Fruit fly (Drosophila melanogaster) whole organism, embryonic: ENCODE data around the gene CG12439.
A peak's percentile ranks its signal among the peaks of the same experiment; 100 is the strongest.

Experiments
- Adf1 ChIP-seq: fragments of 200-800 bp; sonication (Bioruptor generic); IDR thresholded peaks from 2 replicates; pipeline ENCODE4 v1.3.6; 2022; ENCODE audit warnings: missing biosample characterization, missing genetic modification characterization
- Blimp-1 ChIP-seq: fragments of 200-800 bp; sonication (Bioruptor generic); optimal IDR thresholded peaks from 3 replicates; lab custom pipeline; 2018; ENCODE audit warnings: missing biosample characterization, missing genetic modification characterization, mild to moderate bottlenecking, moderate library complexity, missing genetic modification reagents
- CG10431 ChIP-seq: fragments of 200-800 bp; sonication (Bioruptor generic); optimal IDR thresholded peaks from 3 replicates; lab custom pipeline; 2018; ENCODE audit warnings: missing biosample characterization, mild to moderate bottlenecking, missing genetic modification characterization
- CG10654 ChIP-seq: fragments of 200-800 bp; sonication (Bioruptor generic); optimal IDR thresholded peaks from 2 replicates; lab custom pipeline; 2016; ENCODE audit warnings: missing biosample characterization, missing genetic modification characterization
- CG11398 ChIP-seq: fragments of 200-800 bp; sonication (Bioruptor generic); optimal IDR thresholded peaks from 2 replicates; lab custom pipeline; 2016; ENCODE audit warnings: missing biosample characterization, missing genetic modification characterization
- CG14710 ChIP-seq: fragments of 200-800 bp; sonication (Bioruptor generic); optimal IDR thresholded peaks from 3 replicates; lab custom pipeline; 2019; ENCODE audit warnings: missing biosample characterization, mild to moderate bottlenecking, missing genetic modification characterization, moderate library complexity
- CG14965 ChIP-seq: fragments of 200-800 bp; sonication (Bioruptor generic); optimal IDR thresholded peaks from 2 replicates; lab custom pipeline; 2016; ENCODE audit warnings: missing biosample characterization, missing genetic modification characterization, borderline replicate concordance
- CG15073 ChIP-seq: fragments of 200-800 bp; sonication (Bioruptor generic); optimal IDR thresholded peaks from 2 replicates; lab custom pipeline; 2016; ENCODE audit warnings: missing biosample characterization, missing genetic modification characterization
- CG1529 ChIP-seq: fragments of 200-800 bp; sonication (Bioruptor generic); optimal IDR thresholded peaks from 3 replicates; lab custom pipeline; 2018; ENCODE audit warnings: missing biosample characterization, missing genetic modification characterization
- CG16779 ChIP-seq: fragments of 200-800 bp; sonication (Bioruptor generic); IDR thresholded peaks from 2 replicates; pipeline ENCODE4 v1.3.6; 2022; ENCODE audit warnings: missing biosample characterization, missing genetic modification characterization
- CG17802 ChIP-seq: fragments of 200-800 bp; sonication (Bioruptor generic); optimal IDR thresholded peaks from 2 replicates; lab custom pipeline; 2018; ENCODE audit warnings: missing biosample characterization, mild to moderate bottlenecking, missing genetic modification characterization, moderate library complexity
- CG1832 ChIP-seq: fragments of 200-800 bp; sonication (Bioruptor generic); optimal IDR thresholded peaks from 2 replicates; lab custom pipeline; 2017; ENCODE audit warnings: missing biosample characterization, mild to moderate bottlenecking, missing genetic modification characterization, inconsistent platforms
- CG33557 ChIP-seq: fragments of 200-800 bp; sonication (Bioruptor generic); optimal IDR thresholded peaks from 2 replicates; lab custom pipeline; 2019; ENCODE audit warnings: missing biosample characterization, mild to moderate bottlenecking, missing genetic modification characterization, moderate library complexity
- CG3838 ChIP-seq: fragments of 200-800 bp; sonication (Bioruptor generic); optimal IDR thresholded peaks from 3 replicates; lab custom pipeline; 2016; ENCODE audit warnings: missing biosample characterization, missing genetic modification characterization
- CG7786 ChIP-seq: fragments of 200-800 bp; sonication (Bioruptor generic); optimal IDR thresholded peaks from 2 replicates; lab custom pipeline; 2016; ENCODE audit warnings: missing biosample characterization, missing genetic modification characterization
- CG8924 ChIP-seq: fragments of 200-800 bp; optimal IDR thresholded peaks from 3 replicates; lab custom pipeline; 2019; ENCODE audit warnings: missing biosample characterization, mild to moderate bottlenecking, missing genetic modification characterization, moderate library complexity
- CG9797 ChIP-seq: fragments of 200-800 bp; sonication (Bioruptor generic); optimal IDR thresholded peaks from 3 replicates; lab custom pipeline; 2018; ENCODE audit warnings: missing biosample characterization, mild to moderate bottlenecking, missing genetic modification characterization
- Deaf1 ChIP-seq: fragments of 200-800 bp; optimal IDR thresholded peaks from 3 replicates; lab custom pipeline; 2019; ENCODE audit warnings: missing biosample characterization, mild to moderate bottlenecking, missing genetic modification characterization, moderate library complexity
- Fer2 ChIP-seq: fragments of 200-800 bp; sonication (Bioruptor generic); optimal IDR thresholded peaks from 2 replicates; lab custom pipeline; 2018; ENCODE audit warnings: missing biosample characterization, mild to moderate bottlenecking, missing genetic modification characterization, moderate library complexity
- H2.0 ChIP-seq: fragments of 200-800 bp; sonication (Bioruptor generic); IDR thresholded peaks from 2 replicates; pipeline ENCODE4 v1.3.6; 2022; ENCODE audit warnings: missing biosample characterization, missing genetic modification characterization
- HHEX ChIP-seq: fragments of 200-800 bp; sonication (Bioruptor generic); optimal IDR thresholded peaks from 3 replicates; lab custom pipeline; 2017; ENCODE audit warnings: missing biosample characterization, mild to moderate bottlenecking, missing genetic modification characterization, missing genetic modification reagents
- Hr3 ChIP-seq: fragments of 200-800 bp; sonication (Bioruptor generic); optimal IDR thresholded peaks from 3 replicates; lab custom pipeline; 2016; ENCODE audit warnings: missing biosample characterization, missing genetic modification characterization
- NC2β ChIP-seq: fragments of 200-800 bp; sonication (Bioruptor generic); optimal IDR thresholded peaks from 2 replicates; lab custom pipeline; 2016; ENCODE audit warnings: missing biosample characterization, missing genetic modification characterization
- Nf-YC ChIP-seq: fragments of 200-800 bp; optimal IDR thresholded peaks from 3 replicates; lab custom pipeline; 2019; ENCODE audit warnings: missing biosample characterization, mild to moderate bottlenecking, missing genetic modification characterization, moderate library complexity
- NfI ChIP-seq: fragments of 200-800 bp; sonication (Bioruptor generic); optimal IDR thresholded peaks from 3 replicates; lab custom pipeline; 2018; ENCODE audit warnings: missing biosample characterization, mild to moderate bottlenecking, missing genetic modification characterization, moderate library complexity
- Oli ChIP-seq: fragments of 200-800 bp; sonication (Bioruptor generic); optimal IDR thresholded peaks from 2 replicates; lab custom pipeline; 2018; ENCODE audit warnings: missing biosample characterization, mild to moderate bottlenecking, missing genetic modification characterization, moderate library complexity
- Ssrp ChIP-seq: fragments of 200-800 bp; sonication (Bioruptor generic); optimal IDR thresholded peaks from 2 replicates; lab custom pipeline; 2018; ENCODE audit warnings: missing biosample characterization, mild to moderate bottlenecking, missing genetic modification characterization, moderate library complexity
- ab ChIP-seq: fragments of 200-800 bp; sonication (Bioruptor generic); optimal IDR thresholded peaks from 2 replicates; lab custom pipeline; 2016; ENCODE audit warnings: missing biosample characterization, missing genetic modification characterization
- ato ChIP-seq: fragments of 200-800 bp; sonication (Bioruptor generic); IDR thresholded peaks from 2 replicates; pipeline ENCODE4 v1.3.6; 2022; ENCODE audit warnings: missing biosample characterization, missing genetic modification characterization; ENCODE audit not compliant: partially characterized antibody
- bsh ChIP-seq, 2 experiments: fragments of 200-800 bp; sonication (Bioruptor generic); optimal IDR thresholded peaks; 2 replicates each; lab custom pipeline; 2017 to 2018; ENCODE audit warnings: mild to moderate bottlenecking in 2 of 2, missing biosample characterization in 2 of 2, missing genetic modification characterization in 2 of 2, moderate library complexity in 1 of 2
- chm ChIP-seq: fragments of 200-800 bp; sonication (Bioruptor generic); IDR thresholded peaks from 2 replicates; pipeline ENCODE4 v1.3.6; 2022; ENCODE audit warnings: missing biosample characterization, missing genetic modification characterization
- crol ChIP-seq: fragments of 200-800 bp; sonication (Bioruptor generic); IDR thresholded peaks from 2 replicates; pipeline ENCODE4 v1.3.6; 2022; ENCODE audit warnings: missing biosample characterization, missing genetic modification characterization
- da ChIP-seq: fragments of 200-800 bp; sonication (Bioruptor generic); optimal IDR thresholded peaks from 2 replicates; lab custom pipeline; 2016; ENCODE audit warnings: missing biosample characterization, missing genetic modification characterization
- eyg ChIP-seq: fragments of 200-800 bp; sonication (Bioruptor generic); optimal IDR thresholded peaks from 3 replicates; lab custom pipeline; 2016; ENCODE audit warnings: missing biosample characterization, missing genetic modification characterization
- fd102C ChIP-seq: fragments of 200-800 bp; sonication (Bioruptor generic); optimal IDR thresholded peaks from 2 replicates; lab custom pipeline; 2018; ENCODE audit warnings: missing biosample characterization, mild to moderate bottlenecking, missing genetic modification characterization, moderate library complexity
- hb ChIP-seq: fragments of 200-800 bp; sonication (Bioruptor generic); IDR thresholded peaks from 3 replicates; pipeline ENCODE4 v1.3.6; 2022; ENCODE audit warnings: missing biosample characterization, missing genetic modification characterization; ENCODE audit not compliant: partially characterized antibody
- her ChIP-seq: fragments of 200-800 bp; sonication (Bioruptor generic); optimal IDR thresholded peaks from 2 replicates; lab custom pipeline; 2016; ENCODE audit warnings: missing biosample characterization, missing genetic modification characterization
- hkb ChIP-seq, 2 experiments: fragments of 200-800 bp in 1 of 2; fragments of >200 bp in 1 of 2; sonication (Bioruptor generic) in 1 of 2; IDR thresholded peaks in 1 of 2; optimal IDR thresholded peaks in 1 of 2; 2 replicates each; pipeline versions ENCODE4 v1.3.6 to Lab custom; 2017 to 2022; ENCODE audit warnings: missing biosample characterization in 1 of 2, missing genetic modification characterization in 1 of 2
- nom ChIP-seq: fragments of 200-800 bp; sonication (Bioruptor generic); optimal IDR thresholded peaks from 2 replicates; lab custom pipeline; 2017; ENCODE audit warnings: missing biosample characterization, missing genetic modification characterization, mild to moderate bottlenecking, moderate library complexity, missing genetic modification reagents
- onecut ChIP-seq: fragments of 200-800 bp; sonication (Bioruptor generic); IDR thresholded peaks from 2 replicates; pipeline ENCODE4 v1.3.6; 2022; ENCODE audit warnings: missing biosample characterization, missing genetic modification characterization
- pita ChIP-seq: fragments of 200-800 bp; sonication (Bioruptor generic); optimal IDR thresholded peaks from 2 replicates; lab custom pipeline; 2017; ENCODE audit warnings: missing biosample characterization, mild to moderate bottlenecking, missing genetic modification characterization
- pnt ChIP-seq: fragments of 200-800 bp; sonication (Bioruptor generic); optimal IDR thresholded peaks from 3 replicates; lab custom pipeline; 2016; ENCODE audit warnings: missing biosample characterization, missing genetic modification characterization
- prd ChIP-seq, 3 experiments: fragments of >200 bp in 2 of 3; fragments of 200-800 bp in 1 of 3; sonication (Bioruptor generic) in 1 of 3; optimal IDR thresholded peaks in 2 of 3; IDR thresholded peaks in 1 of 3; 2 replicates in 2 of 3; 3 replicates in 1 of 3; pipeline versions ENCODE4 v1.3.6 to Lab custom; 2017 to 2022; ENCODE audit warnings: missing biosample characterization in 1 of 3, missing genetic modification characterization in 1 of 3
- psq ChIP-seq: fragments of 200-800 bp; sonication (Bioruptor generic); optimal IDR thresholded peaks from 2 replicates; lab custom pipeline; 2017; ENCODE audit warnings: missing biosample characterization, missing genetic modification characterization
- repo ChIP-seq: fragments of 200-800 bp; sonication (Bioruptor generic); optimal IDR thresholded peaks from 2 replicates; lab custom pipeline; 2016; ENCODE audit warnings: missing biosample characterization, missing genetic modification characterization
- sob ChIP-seq: fragments of 200-800 bp; sonication (Bioruptor generic); IDR thresholded peaks from 2 replicates; pipeline ENCODE4 v1.3.6; 2022; ENCODE audit warnings: missing biosample characterization, missing genetic modification characterization
- toy ChIP-seq: fragments of 200-800 bp; sonication (Bioruptor generic); IDR thresholded peaks from 2 replicates; pipeline ENCODE4 v1.3.6; 2022; ENCODE audit warnings: missing biosample characterization, missing genetic modification characterization
- tx ChIP-seq: fragments of 200-800 bp; sonication (Bioruptor generic); optimal IDR thresholded peaks from 2 replicates; lab custom pipeline; 2016; ENCODE audit warnings: missing biosample characterization, missing genetic modification characterization
- wor ChIP-seq: fragments of 200-800 bp; sonication (Bioruptor generic); IDR thresholded peaks from 2 replicates; pipeline ENCODE4 v1.3.6; 2022; ENCODE audit warnings: missing biosample characterization, missing genetic modification characterization

Gene CG12439

dm6 chr2L:9125418-9125928, 48.6 kb downstream of the CG12439 start, which contains the start of gene CG32982 (continued):
- TF ChIP-seq CG16779 (GFP tag; lab: Robert Waterston, UW) (peak; percentile 61; the same call in 1 of the 2 replicates), Oli (peak; percentile 95), CG15073 (peak; percentile 33), toy (GFP tag; lab: Robert Waterston, UW) (peak; percentile 73), CG10431 (GFP tag; lab: Kevin White, UChicago) (peak; percentile 58), hkb (optimal IDR thresholded peaks at IDR 0.05; lab: Kevin White, UChicago) (no peak), hkb (GFP tag; IDR thresholded peaks at IDR 0.05; lab: Robert Waterston, UW) (peak; percentile 90), da (GFP tag; lab: Kevin White, UChicago) (peak; percentile 89), Fer2 (tag; lab: Kevin White, UChicago) (peak; percentile 82), ato (no peak), eyg (peak; percentile 91), CG9797 (GFP tag; lab: Kevin White, UChicago) (no peak), Nf-YC (tag; lab: Kevin White, UChicago) (peak; percentile 84), chm (GFP tag; lab: Robert Waterston, UW) (peak; percentile 86), CG33557 (GFP tag; lab: Kevin White, UChicago) (peak; percentile 85), CG3838 (peak; percentile 36), wor (peak; percentile 87), CG11398 (GFP tag; lab: Kevin White, UChicago) (peak; percentile 82), CG8924 (tag; lab: Kevin White, UChicago) (peak; percentile 92), ab (GFP tag; lab: Kevin White, UChicago) (peak; percentile 31), CG14710 (tag; lab: Kevin White, UChicago) (peak; percentile 87), HHEX (peak; percentile 92), hb (GFP tag; lab: Robert Waterston, UW) (no peak), bsh (GFP tag; optimal IDR thresholded peaks at IDR 0.05; lab: Kevin White, UChicago) (peak; percentile 66 to 87), pnt (GFP tag; lab: Kevin White, UChicago) (peak; percentile 93), sob (peak; percentile 93), CG1832 (GFP tag; lab: Kevin White, UChicago) (no peak), Ssrp (tag; lab: Kevin White, UChicago) (peak; percentile 74), NC2β (GFP tag; lab: Kevin White, UChicago) (peak; percentile 84), crol (GFP tag; lab: Robert Waterston, UW) (0 out of 2 replicates have a peak, but pooled peaks have one; percentile 30), psq (GFP tag; lab: Kevin White, UChicago) (peak; percentile 55), CG17802 (tag; lab: Kevin White, UChicago) (peak; percentile 58), CG14965 (GFP tag; lab: Kevin White, UChicago) (peak; percentile 12), Blimp-1 (peak; percentile 79), repo (GFP tag; lab: Kevin White, UChicago) (peak; percentile 90), Deaf1 (tag; lab: Kevin White, UChicago) (peak; percentile 83), nom (GFP tag; lab: Kevin White, UChicago) (peak; percentile 50), CG7786 (GFP tag; lab: Kevin White, UChicago) (peak; percentile 89), tx (peak; percentile 55), her (GFP tag; lab: Kevin White, UChicago) (peak; percentile 78), CG10654 (GFP tag; lab: Kevin White, UChicago) (peak; percentile 90), Adf1 (GFP tag; lab: Robert Waterston, UW) (peak; percentile 71), pita (GFP tag; lab: Kevin White, UChicago) (no peak), prd (optimal IDR thresholded peaks at IDR 0.05; lab: Kevin White, UChicago) (no peak), prd (GFP tag; IDR thresholded peaks at IDR 0.05; lab: Robert Waterston, UW) (peak; percentile 94), fd102C (peak; percentile 16), Hr3 (GFP tag; lab: Kevin White, UChicago) (peak; percentile 92), H2.0 (GFP tag; lab: Robert Waterston, UW) (peak; percentile 74), CG1529 (GFP tag; lab: Kevin White, UChicago) (peak; percentile 84), NfI (GFP tag; lab: Kevin White, UChicago) (peak; percentile 55), onecut (GFP tag; lab: Robert Waterston, UW) (peak; percentile 88)
